Worm (Caenorhabditis elegans): ENCODE measurements around the gene wdr-20.
A peak's percentile ranks its signal among the peaks of the same experiment; 100 is the strongest.

The wdr-20 gene

ce11 chrV:10094374-10094773 lies 39.6 kb downstream of the wdr-20 start, which contains the start of gene srd-49:
TSS of gene srd-49 (plus strand) at chrV:10094674.
- TF ChIP-seq hrde-1 (tag; optimal IDR thresholded peaks at IDR 0.05; ENCODE audit: borderline replicate concordance), result no peak
- no peak for TF ChIP-seq K11D2.4 (GFP tag; IDR thresholded peaks at IDR 0.05)
- no peak for TF ChIP-seq aptf-2 (GFP tag; conservative IDR thresholded peaks at IDR 0.05)
- TF ChIP-seq ZK185.1 (tag; optimal IDR thresholded peaks at IDR 0.05; ENCODE audit: poor library complexity, severe bottlenecking), result no peak
- TF ChIP-seq nhr-179 (tag; optimal IDR thresholded peaks at IDR 0.05), result no peak
- TF ChIP-seq F49E8.2 (tag; optimal IDR thresholded peaks at IDR 0.05; ENCODE audit: insufficient read depth), result no peak
- TF ChIP-seq C17E4.6 (GFP tag; IDR thresholded peaks at IDR 0.05), result no peak
- no peak for TF ChIP-seq egrh-3 (GFP tag; IDR thresholded peaks at IDR 0.05)
- TF ChIP-seq B0035.1 (tag; optimal IDR thresholded peaks at IDR 0.05), result no peak

ce11 chrV:10091152-10091551 lies 42.8 kb downstream of the wdr-20 start, which contains the start of gene R04B5.11:
TSS of gene R04B5.11 (minus strand) at chrV:10091252.
- TF ChIP-seq ZK185.1 (tag; optimal IDR thresholded peaks at IDR 0.05; ENCODE audit: poor library complexity, severe bottlenecking) (no peak), ceh-58 (GFP tag; IDR thresholded peaks at IDR 0.05) (no peak), T07F8.4 (tag; optimal IDR thresholded peaks at IDR 0.05) (no peak), sptf-2 (GFP tag; optimal IDR thresholded peaks at IDR 0.05) (no peak), snpc-4 (GFP tag; optimal IDR thresholded peaks at IDR 0.05) (no peak), snpc-4 (tag; optimal IDR thresholded peaks at IDR 0.05) (no peak), efl-1 (GFP tag; optimal IDR thresholded peaks at IDR 0.05) (no peak), B0336.3 (GFP tag; IDR thresholded peaks at IDR 0.05) (no peak), fkh-3 (tag; optimal IDR thresholded peaks at IDR 0.05) (no peak), ceh-79 (tag; optimal IDR thresholded peaks at IDR 0.05) (no peak), lir-1 (GFP tag; conservative IDR thresholded peaks at IDR 0.05) (no peak), F52B5.7 (tag; optimal IDR thresholded peaks at IDR 0.05) (no peak), ceh-91 (GFP tag; IDR thresholded peaks at IDR 0.05) (no peak), K12H6.12 (tag; optimal IDR thresholded peaks at IDR 0.05) (no peak), madf-8 (GFP tag; conservative IDR thresholded peaks at IDR 0.05) (no peak), lsl-1 (GFP tag; optimal IDR thresholded peaks at IDR 0.05) (no peak)

- TF ChIP-seq ztf-18 (tag; optimal IDR thresholded peaks at IDR 0.05) (no peak), unc-130 (GFP tag; optimal IDR thresholded peaks at IDR 0.05) (no peak), F49E8.2 (tag; optimal IDR thresholded peaks at IDR 0.05; ENCODE audit: insufficient read depth) (no peak), zim-3 (tag; optimal IDR thresholded peaks at IDR 0.05) (no peak), chd-7 (tag; optimal IDR thresholded peaks at IDR 0.05) (no peak), tlf-1 (GFP tag; optimal IDR thresholded peaks at IDR 0.05) (no peak), K11D2.4 (GFP tag; IDR thresholded peaks at IDR 0.05) (no peak), ceh-91 (GFP tag; IDR thresholded peaks at IDR 0.05) (no peak), ceh-58 (GFP tag; IDR thresholded peaks at IDR 0.05) (no peak)
Observed at ce11 chrV:10090461-10090860, 43.5 kb downstream of the wdr-20 start, which contains the start of gene R04B5.7. TSS of gene R04B5.7 (minus strand) at chrV:10090561.

DNA sequence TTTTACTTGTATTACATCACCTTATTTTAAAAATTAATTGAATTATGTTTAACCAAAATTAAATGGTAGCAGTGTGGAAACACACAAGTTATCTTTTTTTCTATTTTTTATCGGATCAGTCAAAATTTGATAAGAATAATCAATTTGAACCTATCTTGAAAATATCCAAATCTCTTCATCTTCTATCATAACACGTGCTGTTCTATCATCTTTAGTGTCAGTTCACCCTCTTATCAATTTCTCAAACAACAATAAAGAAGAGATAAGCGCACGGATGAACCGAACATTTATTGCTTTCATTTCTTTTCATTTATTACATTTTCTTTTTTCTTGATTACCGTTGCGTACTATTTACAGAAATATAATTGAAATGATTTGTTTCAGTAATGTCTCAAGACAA lies 46.9 kb downstream of the wdr-20 start, which contains the start of gene R04B5.5:
Gene R04B5.5 (plus strand): TSS at position 378 of the 400 bp plus-strand sequence.
- no peak for TF ChIP-seq egl-44 (GFP tag; IDR thresholded peaks at IDR 0.05)
- TF ChIP-seq lin-40 (tag; optimal IDR thresholded peaks at IDR 0.05), result peak; percentile 33
- TF ChIP-seq madf-10 (tag; optimal IDR thresholded peaks at IDR 0.05), result no peak
- no peak for TF ChIP-seq ztf-25 (GFP tag; IDR thresholded peaks at IDR 0.05)
- TF ChIP-seq F49E8.2 (tag; optimal IDR thresholded peaks at IDR 0.05; ENCODE audit: insufficient read depth), result no peak
- no peak for TF ChIP-seq F37B4.10 (GFP tag; IDR thresholded peaks at IDR 0.05)
- no peak for TF ChIP-seq efl-1 (GFP tag; optimal IDR thresholded peaks at IDR 0.05)
- peak; percentile 58 for TF ChIP-seq nhr-80 (tag; optimal IDR thresholded peaks at IDR 0.05)
- TF ChIP-seq ceh-58 (GFP tag; IDR thresholded peaks at IDR 0.05), result no peak
- no peak for TF ChIP-seq let-607 (tag; optimal IDR thresholded peaks at IDR 0.05)

Measured in whole organism, young adult.